Worm (Caenorhabditis elegans): Measurements from ENCODE around the gene mam-4.

DNA sequence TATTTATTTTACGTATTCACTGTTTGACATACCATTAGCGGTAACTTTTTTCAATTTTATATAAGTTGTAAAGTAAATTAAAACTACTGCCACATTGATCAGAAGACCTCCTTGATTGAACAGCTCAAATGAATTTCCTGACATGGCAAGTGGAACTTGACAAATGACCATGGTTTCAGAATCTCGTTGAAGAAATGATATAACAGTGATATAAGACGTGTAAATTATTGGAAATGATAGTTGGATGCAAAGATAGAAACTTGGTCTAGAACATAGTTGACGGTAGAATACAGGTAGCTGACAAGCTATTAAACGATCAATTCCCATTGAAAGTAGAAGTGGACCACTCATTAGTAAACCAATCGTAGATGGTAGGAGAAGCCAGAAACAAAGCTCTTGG is 3.9 kb downstream of the mam-4 start:
- TF ChIP-seq lim-6 (tag; optimal IDR thresholded peaks at IDR 0.05) (no peak), pha-4 (tag; optimal IDR thresholded peaks at IDR 0.05) (no peak), elt-2 (tag; optimal IDR thresholded peaks at IDR 0.05) (no peak), che-1 (tag; optimal IDR thresholded peaks at IDR 0.05) (no peak), nhr-11 (tag; optimal IDR thresholded peaks at IDR 0.05) (no peak), ceh-34 (tag; optimal IDR thresholded peaks at IDR 0.05) (no peak), ceh-31 (tag; optimal IDR thresholded peaks at IDR 0.05) (no peak), ama-1 (optimal IDR thresholded peaks at IDR 0.05) (no peak), npax-4 (tag; optimal IDR thresholded peaks at IDR 0.05) (no peak), ceh-30 (tag; optimal IDR thresholded peaks at IDR 0.05) (no peak), lin-11 (tag; optimal IDR thresholded peaks at IDR 0.05) (no peak), sdc-2 (tag; optimal IDR thresholded peaks at IDR 0.05) (no peak), ceh-19 (GFP tag; optimal IDR thresholded peaks at IDR 0.05) (no peak)

Measured in whole organism, late embryonic.